Worm (Caenorhabditis elegans) whole organism, mixed stage, embryonic: ENCODE data around the gene sri-62.

ENCODE experiments used
- bed-3 ChIP-seq: fragments of 200-800 bp; sonication (Bioruptor generic); optimal IDR thresholded peaks from 3 replicates; lab custom pipeline; 2018; ENCODE audit warnings: mild to moderate bottlenecking, missing genetic modification characterization, moderate library complexity, missing compliant biosample characterization
- blmp-1 ChIP-seq: fragments of 150-350 bp; optimal IDR thresholded peaks from 2 replicates; lab custom pipeline; 2014; ENCODE audit warnings: missing biosample characterization, missing genetic modification characterization
- ceh-39 ChIP-seq: fragments of 150-350 bp; optimal IDR thresholded peaks from 2 replicates; lab custom pipeline; 2014; ENCODE audit warnings: missing biosample characterization, missing genetic modification characterization
- ceh-43 ChIP-seq: fragments of 200-800 bp; sonication (Bioruptor generic); optimal IDR thresholded peaks from 2 replicates; lab custom pipeline; 2018; ENCODE audit warnings: mild to moderate bottlenecking, missing genetic modification characterization, moderate library complexity, missing compliant biosample characterization
- ceh-83 ChIP-seq: fragments of 200-800 bp; sonication (Bioruptor generic); optimal IDR thresholded peaks from 2 replicates; lab custom pipeline; 2018; ENCODE audit warnings: mild to moderate bottlenecking, missing genetic modification characterization, missing compliant biosample characterization
- ces-1 ChIP-seq: fragments of 150-350 bp; optimal IDR thresholded peaks from 2 replicates; lab custom pipeline; 2014; ENCODE audit warnings: missing biosample characterization, missing genetic modification reagents, missing genetic modification characterization
- cnd-1 ChIP-seq: fragments of 200-800 bp; sonication (Bioruptor generic); optimal IDR thresholded peaks from 2 replicates; lab custom pipeline; 2018; ENCODE audit warnings: mild to moderate bottlenecking, missing genetic modification characterization, missing compliant biosample characterization
- drap-1 ChIP-seq: fragments of 200-800 bp; sonication (Bioruptor generic); optimal IDR thresholded peaks from 3 replicates; lab custom pipeline; 2018; ENCODE audit warnings: mild to moderate bottlenecking, missing genetic modification characterization, missing compliant biosample characterization
- elt-1 ChIP-seq: sonication (generic microtip); optimal IDR thresholded peaks from 2 replicates; lab custom pipeline; 2017; ENCODE audit warnings: missing genetic modification characterization, mild to moderate bottlenecking, missing compliant biosample characterization, antibody characterized with exemption, moderate library complexity, borderline replicate concordance; ENCODE audit not compliant: insufficient read depth
- elt-3 ChIP-seq: fragments of 150-350 bp; optimal IDR thresholded peaks from 2 replicates; lab custom pipeline; 2014; ENCODE audit warnings: missing biosample characterization, missing genetic modification characterization
- flh-1 ChIP-seq: fragments of 200-800 bp; sonication (Bioruptor generic); optimal IDR thresholded peaks from 2 replicates; lab custom pipeline; 2018; ENCODE audit warnings: mild to moderate bottlenecking, missing genetic modification characterization, moderate library complexity, missing compliant biosample characterization
- ham-2 ChIP-seq: fragments of 200-800 bp; sonication (Bioruptor generic); optimal IDR thresholded peaks from 2 replicates; lab custom pipeline; 2018; ENCODE audit warnings: mild to moderate bottlenecking, missing genetic modification characterization, missing compliant biosample characterization
- hlh-1 ChIP-seq: fragments of 150-350 bp; optimal IDR thresholded peaks from 2 replicates; lab custom pipeline; 2014; ENCODE audit warnings: missing biosample characterization, missing genetic modification reagents, missing genetic modification characterization
- lin-13 ChIP-seq: fragments of 150-350 bp; optimal IDR thresholded peaks from 2 replicates; lab custom pipeline; 2014; ENCODE audit warnings: missing biosample characterization, missing genetic modification characterization
- lin-32 ChIP-seq: fragments of 200-800 bp; sonication (Bioruptor generic); optimal IDR thresholded peaks from 2 replicates; lab custom pipeline; 2018; ENCODE audit warnings: mild to moderate bottlenecking, missing genetic modification characterization, missing compliant biosample characterization
- lsy-2 ChIP-seq: fragments of 150-350 bp; optimal IDR thresholded peaks from 2 replicates; lab custom pipeline; 2014; ENCODE audit warnings: missing biosample characterization, missing genetic modification characterization
- mab-5 ChIP-seq: fragments of 150-350 bp; optimal IDR thresholded peaks from 2 replicates; lab custom pipeline; 2014; ENCODE audit warnings: missing biosample characterization, missing genetic modification characterization
- mep-1 ChIP-seq: fragments of 150-350 bp; optimal IDR thresholded peaks from 2 replicates; lab custom pipeline; 2017; ENCODE audit warnings: missing biosample characterization, missing genetic modification reagents, missing genetic modification characterization, inconsistent platforms
- mls-2 ChIP-seq: sonication (generic microtip); optimal IDR thresholded peaks from 2 replicates; lab custom pipeline; 2016; ENCODE audit warnings: mild to moderate bottlenecking, missing genetic modification characterization, moderate library complexity, missing compliant biosample characterization
- nhr-12 ChIP-seq: fragments of 150-350 bp; optimal IDR thresholded peaks from 2 replicates; lab custom pipeline; 2014; ENCODE audit warnings: missing biosample characterization, missing genetic modification characterization
- nhr-2 ChIP-seq: fragments of 150-350 bp; optimal IDR thresholded peaks from 2 replicates; lab custom pipeline; 2014; ENCODE audit warnings: missing biosample characterization, missing genetic modification characterization
- nhr-28 ChIP-seq: fragments of 150-350 bp; optimal IDR thresholded peaks from 2 replicates; lab custom pipeline; 2014; ENCODE audit warnings: missing biosample characterization, missing genetic modification characterization
- nhr-76 ChIP-seq: sonication (generic microtip); optimal IDR thresholded peaks from 2 replicates; lab custom pipeline; 2017; ENCODE audit warnings: missing biosample characterization, missing genetic modification characterization
- pha-4 ChIP-seq: fragments of 150-350 bp; optimal IDR thresholded peaks from 2 replicates; lab custom pipeline; 2018; ENCODE audit warnings: missing biosample characterization, missing genetic modification reagents, missing genetic modification characterization
- sem-2 ChIP-seq: fragments of 200-800 bp; sonication (Bioruptor generic); optimal IDR thresholded peaks from 2 replicates; lab custom pipeline; 2018; ENCODE audit warnings: mild to moderate bottlenecking, missing genetic modification characterization, missing compliant biosample characterization
- sptf-1 ChIP-seq: sonication (generic microtip); optimal IDR thresholded peaks from 2 replicates; lab custom pipeline; 2017; ENCODE audit warnings: mild to moderate bottlenecking, missing genetic modification characterization, moderate library complexity, missing compliant biosample characterization
- unc-120 ChIP-seq: sonication (generic microtip); optimal IDR thresholded peaks from 2 replicates; lab custom pipeline; 2017; ENCODE audit warnings: missing genetic modification characterization, missing compliant biosample characterization; ENCODE audit not compliant: poor library complexity, severe bottlenecking
- unc-39 ChIP-seq: fragments of 150-350 bp; optimal IDR thresholded peaks from 2 replicates; lab custom pipeline; 2014; ENCODE audit warnings: missing biosample characterization, missing genetic modification characterization
- unc-62 ChIP-seq: fragments of 150-350 bp; optimal IDR thresholded peaks from 2 replicates; lab custom pipeline; 2014; ENCODE audit warnings: missing biosample characterization, missing genetic modification reagents, missing genetic modification characterization
- zip-8 ChIP-seq: fragments of 150-350 bp; optimal IDR thresholded peaks from 2 replicates; lab custom pipeline; 2014; ENCODE audit warnings: missing biosample characterization, missing genetic modification characterization
- ztf-11 ChIP-seq: fragments of 150-350 bp; optimal IDR thresholded peaks from 2 replicates; lab custom pipeline; 2014; ENCODE audit warnings: missing biosample characterization, missing genetic modification characterization

The sri-62 gene

ce11 chrII:2698378-2698777, at the start of gene sri-62:
Gene sri-62 (minus strand): TSS chrII:2698478.
- TF ChIP-seq elt-3 (tag; lab: Kevin White, UChicago) (no peak), ces-1 (no peak), unc-39 (no peak), mls-2 (no peak), flh-1 (GFP tag; lab: Kevin White, UChicago) (no peak), sptf-1 (tag; lab: Kevin White, UChicago) (no peak), drap-1 (GFP tag; lab: Kevin White, UChicago) (no peak), elt-1 (tag; lab: Kevin White, UChicago) (no peak)
- TF ChIP-seq, all 35 proteins: peak for 0

ce11 chrII:2742251-2742650, 44.0 kb upstream of the sri-62 start, which contains the start of gene T05A8.7:
Gene T05A8.7 (minus strand): TSS chrII:2742351.
- no peak for TF ChIP-seq sptf-1 (tag; lab: Kevin White, UChicago)
- no peak for TF ChIP-seq pha-4 (tag; lab: Kevin White, UChicago)
- TF ChIP-seq nhr-2: no peak
- TF ChIP-seq sem-2 (GFP tag; lab: Kevin White, UChicago): no peak
- no peak for TF ChIP-seq lin-13
- TF ChIP-seq elt-3 (tag; lab: Kevin White, UChicago): no peak
- TF ChIP-seq unc-62: no peak
- TF ChIP-seq cnd-1 (tag; lab: Kevin White, UChicago): no peak
- no peak for TF ChIP-seq mab-5 (tag; lab: Kevin White, UChicago)
- TF ChIP-seq mls-2: no peak
- TF ChIP-seq ham-2 (GFP tag; lab: Kevin White, UChicago): no peak
- TF ChIP-seq nhr-76 (tag; lab: Kevin White, UChicago): no peak

- TF ChIP-seq ceh-43 (GFP tag; lab: Kevin White, UChicago): no peak
- TF ChIP-seq hlh-1 (tag; lab: Kevin White, UChicago): no peak
- TF ChIP-seq lin-32 (GFP tag; lab: Kevin White, UChicago): no peak
- no peak for TF ChIP-seq unc-62
- TF ChIP-seq lin-13: no peak
- TF ChIP-seq bed-3 (GFP tag; lab: Kevin White, UChicago): no peak
- TF ChIP-seq mls-2: no peak
- TF ChIP-seq ztf-11 (tag; lab: Kevin White, UChicago): no peak
- no peak for TF ChIP-seq flh-1 (GFP tag; lab: Kevin White, UChicago)
- no peak for TF ChIP-seq nhr-12
- no peak for TF ChIP-seq ceh-83
- TF ChIP-seq zip-8 (tag; lab: Kevin White, UChicago): no peak
- TF ChIP-seq blmp-1 (tag; lab: Kevin White, UChicago): no peak
- no peak for TF ChIP-seq ceh-39 (tag; lab: Kevin White, UChicago)
- no peak for TF ChIP-seq sem-2 (GFP tag; lab: Kevin White, UChicago)
- TF ChIP-seq sptf-1 (tag; lab: Kevin White, UChicago): no peak
These were observed 43.1 kb upstream of the sri-62 start for ce11 chrII:2741405-2741804.

- TF ChIP-seq mls-2 (no peak), unc-120 (tag; lab: Kevin White, UChicago) (no peak), bed-3 (GFP tag; lab: Kevin White, UChicago) (no peak), mab-5 (tag; lab: Kevin White, UChicago) (no peak), flh-1 (GFP tag; lab: Kevin White, UChicago) (no peak), nhr-2 (no peak), blmp-1 (tag; lab: Kevin White, UChicago) (no peak), zip-8 (tag; lab: Kevin White, UChicago) (no peak), lsy-2 (tag; lab: Kevin White, UChicago) (no peak), sem-2 (GFP tag; lab: Kevin White, UChicago) (no peak), lin-32 (GFP tag; lab: Kevin White, UChicago) (no peak), sptf-1 (tag; lab: Kevin White, UChicago) (no peak), ztf-11 (tag; lab: Kevin White, UChicago) (no peak), ceh-43 (GFP tag; lab: Kevin White, UChicago) (no peak), elt-1 (tag; lab: Kevin White, UChicago) (no peak), mep-1 (tag; lab: Kevin White, UChicago) (no peak), nhr-76 (tag; lab: Kevin White, UChicago) (no peak)
These were observed 41.3 kb upstream of the sri-62 start, which contains the start of gene T05A8.6 for ce11 chrII:2739619-2740018. Gene T05A8.6 (minus strand): TSS chrII:2739719.

- TF ChIP-seq elt-1 (tag; lab: Kevin White, UChicago) (no peak), nhr-28 (tag; lab: Kevin White, UChicago) (no peak), sem-2 (GFP tag; lab: Kevin White, UChicago) (no peak), flh-1 (GFP tag; lab: Kevin White, UChicago) (no peak), ztf-11 (tag; lab: Kevin White, UChicago) (no peak), ceh-43 (GFP tag; lab: Kevin White, UChicago) (no peak), pha-4 (tag; lab: Kevin White, UChicago) (no peak), zip-8 (tag; lab: Kevin White, UChicago) (no peak)
These were observed 38.7 kb upstream of the sri-62 start for ce11 chrII:2736938-2737337.
